Fruit fly (Drosophila melanogaster) whole organism, wandering third instar larva: ENCODE measurements around the gene Cyp304a1.

ENCODE experiments used
- Abd-B ChIP-seq: fragments of >200 bp; optimal IDR thresholded peaks from 2 replicates; lab custom pipeline; 2017; ENCODE audit warnings: missing biosample characterization, missing genetic modification characterization
- CG32264 ChIP-seq: fragments of 200-800 bp; sonication (Bioruptor generic); optimal IDR thresholded peaks from 2 replicates; lab custom pipeline; 2016; ENCODE audit warnings: missing biosample characterization, missing genetic modification characterization
- CG9705 ChIP-seq: fragments of 200-800 bp; sonication (Bioruptor generic); optimal IDR thresholded peaks from 2 replicates; lab custom pipeline; 2018; ENCODE audit warnings: missing biosample characterization, mild to moderate bottlenecking, missing genetic modification characterization
- CrebA ChIP-seq: fragments of 200-800 bp; sonication (Bioruptor generic); optimal IDR thresholded peaks from 2 replicates; lab custom pipeline; 2016; ENCODE audit warnings: missing biosample characterization, mild to moderate bottlenecking, missing genetic modification characterization, borderline replicate concordance
- Dfd ChIP-seq: fragments of >200 bp; optimal IDR thresholded peaks from 2 replicates; lab custom pipeline; 2017; ENCODE audit warnings: missing biosample characterization, missing genetic modification characterization
- Dif ChIP-seq: fragments of 200-275, 200-300 bp; sonication (Bioruptor generic); optimal IDR thresholded peaks from 2 replicates; lab custom pipeline; 2018; ENCODE audit warnings: missing biosample characterization, missing genetic modification characterization; ENCODE audit not compliant: partially characterized antibody
- GATAd ChIP-seq: sonication (Bioruptor generic); optimal IDR thresholded peaks from 2 replicates; lab custom pipeline; 2016; ENCODE audit warnings: missing biosample characterization, missing genetic modification characterization
- HLH106 ChIP-seq: fragments of 200-800 bp; optimal IDR thresholded peaks from 3 replicates; lab custom pipeline; 2019; ENCODE audit warnings: missing biosample characterization, mild to moderate bottlenecking, missing genetic modification characterization, moderate library complexity
- Hnf4 ChIP-seq: fragments of 200-800 bp; sonication (Bioruptor generic); optimal IDR thresholded peaks from 2 replicates; lab custom pipeline; 2016; ENCODE audit warnings: missing biosample characterization, mild to moderate bottlenecking, missing genetic modification characterization
- Hr78 ChIP-seq: fragments of >200 bp; optimal IDR thresholded peaks from 2 replicates; lab custom pipeline; 2017; ENCODE audit warnings: missing biosample characterization, missing genetic modification characterization
- Hr83 ChIP-seq: fragments of 200-300 bp; sonication (Bioruptor generic); optimal IDR thresholded peaks from 2 replicates; lab custom pipeline; 2016; ENCODE audit warnings: missing biosample characterization, mild to moderate bottlenecking, missing genetic modification characterization, moderate library complexity; ENCODE audit not compliant: poor library complexity, severe bottlenecking
- Jra ChIP-seq: sonication (Bioruptor generic); optimal IDR thresholded peaks from 2 replicates; lab custom pipeline; 2016; ENCODE audit warnings: missing biosample characterization, missing genetic modification characterization
- Mio ChIP-seq: sonication (Bioruptor generic); optimal IDR thresholded peaks from 2 replicates; lab custom pipeline; 2016; ENCODE audit warnings: missing biosample characterization, missing genetic modification characterization
- Myc ChIP-seq: fragments of >200 bp; optimal IDR thresholded peaks from 2 replicates; lab custom pipeline; 2017
- OdsH ChIP-seq: fragments of 200-800 bp; sonication (Bioruptor generic); optimal IDR thresholded peaks from 2 replicates; lab custom pipeline; 2016; ENCODE audit warnings: missing biosample characterization, mild to moderate bottlenecking, missing genetic modification characterization
- Rel ChIP-seq, 2 experiments: fragments of 200-800 bp; sonication (Bioruptor generic) in 1 of 2; optimal IDR thresholded peaks; 2 replicates in 1 of 2; 3 replicates in 1 of 2; lab custom pipeline; 2016 to 2019; ENCODE audit warnings: mild to moderate bottlenecking in 2 of 2, missing biosample characterization in 2 of 2, missing genetic modification characterization in 2 of 2, moderate library complexity in 1 of 2
- Sp1 ChIP-seq: fragments of 200-800 bp; sonication (Bioruptor generic); optimal IDR thresholded peaks from 3 replicates; lab custom pipeline; 2019; ENCODE audit warnings: missing biosample characterization, mild to moderate bottlenecking, missing genetic modification characterization, moderate library complexity
- Vsx2 ChIP-seq: fragments of 200-300, 225-300 bp; sonication (Bioruptor generic); optimal IDR thresholded peaks from 2 replicates; lab custom pipeline; 2018; ENCODE audit warnings: missing biosample characterization, missing genetic modification characterization; ENCODE audit not compliant: partially characterized antibody
- br ChIP-seq: fragments of 200-800 bp; sonication (Bioruptor generic); optimal IDR thresholded peaks from 2 replicates; lab custom pipeline; 2016; ENCODE audit warnings: missing biosample characterization, missing genetic modification characterization
- brk ChIP-seq: fragments of 200-800 bp; sonication (Bioruptor generic); optimal IDR thresholded peaks from 2 replicates; lab custom pipeline; 2016; ENCODE audit warnings: missing biosample characterization, mild to moderate bottlenecking, missing genetic modification characterization
- dl ChIP-seq, 2 experiments: fragments of 175-275, 200-275 bp in 1 of 2; fragments of 200-275 bp in 1 of 2; sonication (Bioruptor generic); optimal IDR thresholded peaks; lab custom pipeline; 2018; ENCODE audit warnings: mild to moderate bottlenecking in 2 of 2, missing biosample characterization in 2 of 2, missing genetic modification characterization in 2 of 2, moderate library complexity in 2 of 2; ENCODE audit not compliant: partially characterized antibody in 2 of 2, insufficient read depth in 1 of 2
- dmrt93B ChIP-seq: fragments of 200-800 bp; sonication (Bioruptor generic); optimal IDR thresholded peaks from 2 replicates; lab custom pipeline; 2018; ENCODE audit warnings: missing biosample characterization, mild to moderate bottlenecking, missing genetic modification characterization
- dsf ChIP-seq: sonication (Bioruptor generic); optimal IDR thresholded peaks from 2 replicates; lab custom pipeline; 2016; ENCODE audit warnings: missing biosample characterization, missing genetic modification characterization, borderline replicate concordance
- ey ChIP-seq: fragments of 200-800 bp; sonication (Bioruptor generic); optimal IDR thresholded peaks from 2 replicates; lab custom pipeline; 2016; ENCODE audit warnings: missing biosample characterization, missing genetic modification characterization
- foxo ChIP-seq, 2 experiments: fragments of 200-800 bp; sonication (Bioruptor generic); optimal IDR thresholded peaks; 2 replicates in 1 of 2; 3 replicates in 1 of 2; lab custom pipeline; 2016 to 2017; ENCODE audit warnings: missing biosample characterization in 2 of 2, missing genetic modification characterization in 2 of 2
- fru ChIP-seq: fragments of 200-800 bp; sonication (Bioruptor generic); optimal IDR thresholded peaks from 3 replicates; lab custom pipeline; 2016; ENCODE audit warnings: missing biosample characterization, mild to moderate bottlenecking, missing genetic modification characterization
- h ChIP-seq: fragments of 200-800 bp; sonication (Bioruptor generic); optimal IDR thresholded peaks from 3 replicates; lab custom pipeline; 2016; ENCODE audit warnings: missing biosample characterization, mild to moderate bottlenecking, missing genetic modification characterization
- jim ChIP-seq: fragments of 175-275, 200-325 bp; sonication (Bioruptor generic); optimal IDR thresholded peaks from 2 replicates; lab custom pipeline; 2016; ENCODE audit warnings: missing biosample characterization, mild to moderate bottlenecking, missing genetic modification characterization
- psq ChIP-seq: fragments of 200-800 bp; sonication (Bioruptor generic); optimal IDR thresholded peaks from 3 replicates; lab custom pipeline; 2017; ENCODE audit warnings: missing biosample characterization, mild to moderate bottlenecking, missing genetic modification characterization, moderate library complexity
- rgr ChIP-seq: fragments of 200-800 bp; sonication (Bioruptor generic); optimal IDR thresholded peaks from 3 replicates; lab custom pipeline; 2016; ENCODE audit warnings: missing biosample characterization, mild to moderate bottlenecking, missing genetic modification characterization
- sage ChIP-seq: fragments of 200-800 bp; sonication (Bioruptor generic); optimal IDR thresholded peaks from 2 replicates; lab custom pipeline; 2016; ENCODE audit warnings: missing biosample characterization, mild to moderate bottlenecking, missing genetic modification characterization
- sv ChIP-seq: fragments of 200-800 bp; sonication (Bioruptor generic); optimal IDR thresholded peaks from 3 replicates; lab custom pipeline; 2016; ENCODE audit warnings: missing biosample characterization, missing genetic modification characterization
- tai ChIP-seq: sonication (Bioruptor generic); optimal IDR thresholded peaks from 2 replicates; lab custom pipeline; 2016; ENCODE audit warnings: missing biosample characterization, missing genetic modification characterization
- usp ChIP-seq: fragments of >200 bp; optimal IDR thresholded peaks from 2 replicates; lab custom pipeline; 2017; ENCODE audit warnings: missing biosample characterization, missing genetic modification characterization
- woc ChIP-seq: sonication (Bioruptor generic); optimal IDR thresholded peaks from 2 replicates; lab custom pipeline; 2016; ENCODE audit warnings: missing biosample characterization, mild to moderate bottlenecking, missing genetic modification characterization

Cyp304a1 gene

DNA sequence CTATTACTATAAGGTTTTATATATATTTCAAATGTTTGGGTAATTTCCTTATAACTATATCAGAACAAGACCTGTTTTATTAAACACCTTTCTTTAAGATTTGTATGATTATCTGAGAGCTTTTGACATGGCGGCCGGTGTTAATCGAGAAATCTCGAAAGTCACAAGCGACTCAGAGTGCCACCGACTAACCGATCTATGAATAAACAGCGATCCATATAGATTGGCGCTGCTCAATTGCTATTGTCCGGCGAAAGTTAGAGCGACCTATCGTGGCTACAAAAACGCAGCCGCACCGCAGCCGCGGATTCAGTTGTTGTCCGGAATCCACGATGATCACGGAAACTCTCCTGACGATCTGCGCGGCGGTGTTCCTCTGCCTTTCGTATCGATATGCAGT lies at the start of gene Cyp304a1:
Gene Cyp304a1, plus strand, starts transcription at position 301 of the 400 bp plus-strand sequence.
- TF ChIP-seq psq = no peak
- no peak for TF ChIP-seq ey (GFP tag; lab: Kevin White, UChicago)
- TF ChIP-seq Jra = no peak
- no peak for TF ChIP-seq dl (GFP tag; optimal IDR thresholded peaks at IDR 0.05; lab: Kevin White, UChicago; ENCODE audit: insufficient read depth in 1 of 2, partially characterized antibody in 2 of 2)
- TF ChIP-seq dsf (GFP tag; lab: Kevin White, UChicago) = no peak
- no peak for TF ChIP-seq brk (GFP tag; lab: Kevin White, UChicago)

DNA sequence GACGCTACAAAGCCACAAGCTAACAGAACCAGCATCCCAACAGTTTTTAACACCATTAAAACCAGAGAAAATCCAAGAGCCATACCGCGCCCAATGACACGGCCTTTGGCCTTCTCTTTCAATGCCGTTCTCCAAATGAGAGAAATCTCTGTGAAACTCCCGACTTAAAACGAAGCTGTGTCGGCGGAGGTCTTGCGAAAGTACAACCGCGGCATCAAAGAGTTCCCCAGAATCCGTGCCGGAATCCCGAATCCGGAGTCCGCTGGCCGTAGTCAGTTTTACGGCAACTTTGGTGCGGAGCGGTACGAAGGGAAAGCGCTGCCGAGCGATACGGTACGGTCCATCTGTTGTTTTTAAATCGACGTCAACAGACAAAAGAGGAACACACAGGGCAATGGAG lies 47.8 kb upstream of the Cyp304a1 start, which contains the start of gene beat-Vb:
Gene beat-Vb, plus strand, starts transcription at position 246 of the 400 bp plus-strand sequence.
- TF ChIP-seq h (GFP tag; lab: Kevin White, UChicago) = no peak
- TF ChIP-seq Mio (GFP tag; lab: Kevin White, UChicago) = no peak
- TF ChIP-seq woc (GFP tag; lab: Kevin White, UChicago) = no peak
- no peak for TF ChIP-seq Dfd (GFP tag; lab: Kevin White, UChicago)
- TF ChIP-seq Dif (GFP tag; lab: Kevin White, UChicago) = no peak
- TF ChIP-seq usp (GFP tag; lab: Kevin White, UChicago) = no peak
- no peak for TF ChIP-seq jim
- no peak for TF ChIP-seq sv (GFP tag; lab: Kevin White, UChicago)
- TF ChIP-seq tai = no peak

DNA sequence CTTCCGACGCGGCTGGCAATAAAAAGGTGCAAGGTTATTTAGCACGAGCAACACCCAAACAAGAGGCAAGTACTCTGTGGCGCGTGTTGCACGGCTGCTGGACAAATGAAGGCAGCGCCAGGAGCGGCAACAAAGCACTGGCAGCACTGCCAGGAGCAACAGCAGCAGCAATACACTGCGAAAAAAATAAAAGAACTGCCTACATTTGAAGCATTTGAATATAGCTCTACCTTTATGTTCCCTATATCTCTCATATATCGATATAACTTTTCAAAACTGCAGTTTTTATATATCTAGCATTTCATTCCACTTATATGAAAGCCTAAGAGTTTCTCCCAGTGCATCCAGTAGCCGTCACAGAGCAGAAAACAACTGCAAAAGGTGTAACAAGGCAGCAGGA lies 6.2 kb upstream of the Cyp304a1 start:
- no peak for TF ChIP-seq Dfd (GFP tag; lab: Kevin White, UChicago)
- peak; percentile 16 for TF ChIP-seq fru
- TF ChIP-seq Vsx2 (GFP tag; lab: Kevin White, UChicago) = no peak
- peak; percentile 6 for TF ChIP-seq rgr (GFP tag; lab: Kevin White, UChicago)
- no peak for TF ChIP-seq dmrt93B (GFP tag; lab: Kevin White, UChicago)
- peak; percentile 21 for TF ChIP-seq h (GFP tag; lab: Kevin White, UChicago)
- peak; percentile 44 for TF ChIP-seq HLH106 (tag; lab: Kevin White, UChicago)
- TF ChIP-seq foxo (GFP tag; optimal IDR thresholded peaks at IDR 0.05; lab: Kevin White, UChicago) = peak in 1 of 2 experiments; percentile 34
- peak; percentile 20 for TF ChIP-seq ey (GFP tag; lab: Kevin White, UChicago)

DNA sequence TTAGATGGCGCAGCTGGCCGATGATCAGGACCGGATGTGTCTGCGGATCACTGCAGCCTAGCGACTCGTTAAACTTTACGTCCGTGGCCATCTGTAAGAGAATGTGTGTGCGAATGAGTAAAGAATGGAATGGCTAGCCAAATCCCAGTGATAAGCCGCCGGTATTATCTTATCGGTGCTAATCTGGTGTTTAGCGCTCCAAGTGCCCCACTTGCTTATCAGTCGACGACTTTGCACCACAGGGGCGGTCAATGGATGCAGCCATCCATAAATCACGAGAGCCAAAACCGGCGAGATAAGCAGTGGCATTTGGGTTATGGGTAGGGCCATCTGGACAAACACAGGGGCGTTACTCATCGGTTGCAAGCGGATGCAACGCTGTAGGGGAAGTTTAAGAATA lies 3.4 kb upstream of the Cyp304a1 start:
- peak; percentile 8 for TF ChIP-seq CrebA (GFP tag; lab: Kevin White, UChicago)
- peak; percentile 23 for TF ChIP-seq h (GFP tag; lab: Kevin White, UChicago)
- peak; percentile 3 for TF ChIP-seq Rel (GFP tag; optimal IDR thresholded peaks at IDR 0.05; lab: Kevin White, UChicago)
- TF ChIP-seq Rel (tag; optimal IDR thresholded peaks at IDR 0.05; lab: Kevin White, UChicago) = no peak
- TF ChIP-seq psq = no peak

DNA sequence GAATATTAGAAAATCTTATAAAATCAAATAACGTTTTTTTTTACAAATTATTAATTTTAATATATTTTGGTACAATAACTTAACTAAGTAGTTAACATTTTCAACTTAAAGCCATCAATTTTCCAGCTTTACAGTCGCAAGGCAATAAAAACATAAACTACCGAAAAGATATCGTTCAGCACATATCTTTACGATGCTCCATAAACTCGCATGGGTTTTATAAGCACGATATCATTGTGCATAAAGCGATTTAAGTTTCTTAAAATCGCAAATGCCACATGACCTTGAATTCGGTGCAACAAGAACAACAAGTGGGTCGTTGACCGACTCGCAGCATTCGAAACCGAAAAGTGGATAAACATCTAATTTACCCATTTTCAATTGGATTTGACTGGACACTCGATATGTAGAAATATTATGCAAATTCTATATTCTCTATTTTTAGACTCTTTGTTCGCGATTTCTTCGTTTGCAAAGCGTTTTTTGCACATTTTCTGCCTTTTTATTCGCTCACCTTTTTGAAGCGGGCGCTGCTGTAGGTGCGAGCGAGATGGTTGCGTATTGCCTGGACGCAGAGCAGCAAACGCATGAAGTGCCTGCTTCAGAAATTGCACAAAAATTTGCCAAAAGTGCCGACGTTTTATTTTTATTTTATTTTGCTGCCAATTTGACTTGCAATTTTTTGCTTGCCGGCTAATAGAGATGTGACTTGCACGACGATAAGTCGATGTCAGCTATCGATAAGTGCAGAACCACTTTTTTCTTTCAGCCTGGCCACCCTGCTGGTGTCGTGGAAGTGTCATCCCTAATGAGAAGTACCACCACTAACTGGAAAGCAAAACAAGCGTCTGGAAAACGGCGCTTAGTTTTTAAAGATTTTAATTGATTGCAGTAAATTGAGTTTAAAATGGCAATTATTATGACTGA lies 2.4 kb upstream of the Cyp304a1 start, which contains the start of gene Spc25:
Gene Spc25, plus strand, starts transcription at position 817 of the 927 bp plus-strand sequence.
- TF ChIP-seq fru (peak; percentile 31), tai (peak; percentile 91), sv (GFP tag; lab: Kevin White, UChicago) (no peak), h (GFP tag; lab: Kevin White, UChicago) (peak; percentile 68), sage (GFP tag; lab: Kevin White, UChicago) (no peak), usp (GFP tag; lab: Kevin White, UChicago) (no peak), Rel (GFP tag; optimal IDR thresholded peaks at IDR 0.05; lab: Kevin White, UChicago) (no peak), Rel (tag; optimal IDR thresholded peaks at IDR 0.05; lab: Kevin White, UChicago) (peak; percentile 8), CG32264 (GFP tag; lab: Kevin White, UChicago) (no peak), CrebA (GFP tag; lab: Kevin White, UChicago) (peak; percentile 32), Hr78 (no peak), Mio (GFP tag; lab: Kevin White, UChicago) (no peak), Vsx2 (GFP tag; lab: Kevin White, UChicago) (no peak), Hr83 (GFP tag; lab: Kevin White, UChicago) (peak; percentile 93), Jra (peak; percentile 78), Dfd (GFP tag; lab: Kevin White, UChicago) (no peak), GATAd (peak; percentile 57), HLH106 (tag; lab: Kevin White, UChicago) (no peak), CG9705 (GFP tag; lab: Kevin White, UChicago) (no peak), OdsH (peak; percentile 55), ey (GFP tag; lab: Kevin White, UChicago) (peak; percentile 62), foxo (GFP tag; optimal IDR thresholded peaks at IDR 0.05; lab: Kevin White, UChicago) (peak in 1 of 2 experiments; percentile 77), dsf (GFP tag; lab: Kevin White, UChicago) (peak; percentile 60), dmrt93B (GFP tag; lab: Kevin White, UChicago) (no peak), br (GFP tag; lab: Kevin White, UChicago) (peak; percentile 66), woc (GFP tag; lab: Kevin White, UChicago) (no peak), Myc (lab: Kevin White, UChicago) (no peak), Abd-B (GFP tag; lab: Kevin White, UChicago) (no peak), jim (peak; percentile 60), Hnf4 (GFP tag; lab: Kevin White, UChicago) (peak; percentile 75), Sp1 (GFP tag; lab: Kevin White, UChicago) (peak; percentile 7)
